Fruit fly (Drosophila melanogaster): ENCODE measurements around the gene Sfp24Bc.

Gene Sfp24Bc

dm6 chr2L:3655698-3656105 is 14.7 kb downstream of the Sfp24Bc start (continued):
- TF ChIP-seq Trl (optimal IDR thresholded peaks at IDR 0.05) (peak; percentile 78 to 89), Trl (GFP tag; optimal IDR thresholded peaks at IDR 0.05) (peak; percentile 98), Hr39 (optimal IDR thresholded peaks at IDR 0.05) (no peak), CG10147 (GFP tag; optimal IDR thresholded peaks at IDR 0.05) (peak; percentile 98), CG3065 (GFP tag; optimal IDR thresholded peaks at IDR 0.05) (peak; percentile 96), nmo (GFP tag; optimal IDR thresholded peaks at IDR 0.05) (peak; percentile 98), CG13287 (GFP tag; IDR thresholded peaks at IDR 0.05; ENCODE audit: partially characterized antibody) (peak; percentile 35), CG32772 (GFP tag; IDR thresholded peaks at IDR 0.05) (peak; percentile 97), ems (GFP tag; optimal IDR thresholded peaks at IDR 0.05) (peak; percentile 98), twi (tag; optimal IDR thresholded peaks at IDR 0.05) (peak; percentile 96), CG7839 (tag; optimal IDR thresholded peaks at IDR 0.05) (peak; percentile 99), CG3281 (GFP tag; optimal IDR thresholded peaks at IDR 0.05) (peak; percentile 99), CG32767 (GFP tag; IDR thresholded peaks at IDR 0.05) (peak; percentile 97), fd102C (GFP tag; optimal IDR thresholded peaks at IDR 0.05) (peak; percentile 69), Usf (GFP tag; optimal IDR thresholded peaks at IDR 0.05) (peak; percentile 97), ato (GFP tag; IDR thresholded peaks at IDR 0.05; ENCODE audit: partially characterized antibody) (no peak), CG8359 (GFP tag; optimal IDR thresholded peaks at IDR 0.05; ENCODE audit: borderline replicate concordance) (peak; percentile 95), trem (tag; optimal IDR thresholded peaks at IDR 0.05) (peak; percentile 96), CG9215 (GFP tag; IDR thresholded peaks at IDR 0.05) (peak; percentile 97), B-H1 (GFP tag; IDR thresholded peaks at IDR 0.05) (peak; percentile 97), sna (GFP tag; IDR thresholded peaks at IDR 0.05; ENCODE audit: partially characterized antibody) (no peak), pfk (GFP tag; optimal IDR thresholded peaks at IDR 0.05) (peak; percentile 76), CG1603 (tag; optimal IDR thresholded peaks at IDR 0.05) (peak; percentile 98), Gsc (GFP tag; IDR thresholded peaks at IDR 0.05) (peak; percentile 89; the same call in 1 of the 2 replicates), hkb (optimal IDR thresholded peaks at IDR 0.05) (no peak), hkb (GFP tag; IDR thresholded peaks at IDR 0.05) (peak; percentile 99), croc (GFP tag; conservative IDR thresholded peaks at IDR 0.05) (peak; percentile 97), CG30403 (GFP tag; optimal IDR thresholded peaks at IDR 0.05) (peak; percentile 98), Taf1 (GFP tag; IDR thresholded peaks at IDR 0.05) (peak; percentile 98), da (GFP tag; optimal IDR thresholded peaks at IDR 0.05) (peak; percentile 92), CG17328 (GFP tag; IDR thresholded peaks at IDR 0.05) (peak; percentile 97), jumu (GFP tag; optimal IDR thresholded peaks at IDR 0.05) (peak; percentile 98), CG2712 (tag; optimal IDR thresholded peaks at IDR 0.05) (peak; percentile 99), CG8478 (optimal IDR thresholded peaks at IDR 0.05) (no peak), HLH3B (GFP tag; IDR thresholded peaks at IDR 0.05) (peak; percentile 98), NFAT (GFP tag; IDR thresholded peaks at IDR 0.05) (peak; percentile 98), Mes4 (GFP tag; optimal IDR thresholded peaks at IDR 0.05) (peak; percentile 97), CG12071 (GFP tag; optimal IDR thresholded peaks at IDR 0.05) (peak; percentile 99), CG9932 (GFP tag; IDR thresholded peaks at IDR 0.05) (peak; percentile 99), ab (GFP tag; optimal IDR thresholded peaks at IDR 0.05) (peak; percentile 94), Ssrp (tag; optimal IDR thresholded peaks at IDR 0.05) (peak; percentile 98), CG6654 (GFP tag; optimal IDR thresholded peaks at IDR 0.05) (peak; percentile 91), Side (GFP tag; optimal IDR thresholded peaks at IDR 0.05) (peak; percentile 99), gcm2 (GFP tag; optimal IDR thresholded peaks at IDR 0.05) (peak; percentile 96), CG10431 (GFP tag; optimal IDR thresholded peaks at IDR 0.05) (peak; percentile 96), Dek (tag; optimal IDR thresholded peaks at IDR 0.05) (peak; percentile 98), seq (GFP tag; IDR thresholded peaks at IDR 0.05) (peak; percentile 98), chm (GFP tag; IDR thresholded peaks at IDR 0.05) (peak; percentile 99), hbn (GFP tag; IDR thresholded peaks at IDR 0.05; ENCODE audit: partially characterized antibody) (no peak), so (GFP tag; IDR thresholded peaks at IDR 0.05) (peak; percentile 98), danr (GFP tag; IDR thresholded peaks at IDR 0.05) (peak; percentile 95), CG13894 (tag; optimal IDR thresholded peaks at IDR 0.05) (peak; percentile 97), CG18619 (GFP tag; optimal IDR thresholded peaks at IDR 0.05) (peak; percentile 98)
